Worm (Caenorhabditis elegans): ENCODE measurements around the gene set-14.

The set-14 gene

DNA sequence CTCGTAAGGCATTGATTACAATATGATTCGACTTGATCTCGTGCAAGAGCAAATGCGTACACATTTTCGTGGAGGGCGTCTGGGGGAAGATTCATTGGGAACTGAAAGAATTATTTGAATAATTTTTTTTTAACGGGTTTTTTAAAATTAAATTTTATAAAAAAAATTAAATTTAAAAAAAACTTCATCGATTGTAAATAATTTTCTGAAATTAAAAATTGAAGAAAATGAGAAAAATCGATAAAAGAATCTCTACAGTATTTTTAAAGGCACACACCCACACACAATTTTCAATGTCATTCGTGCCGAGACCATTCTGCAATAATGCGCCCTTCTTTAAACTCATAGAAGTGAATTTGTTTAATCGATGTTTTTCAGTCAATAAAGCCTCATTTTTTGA lies at the start of gene set-14:
set-14 (minus strand) TSS at position 101 of the 400 bp plus-strand sequence.
- no peak for TF ChIP-seq skn-1 (tag; optimal IDR thresholded peaks at IDR 0.05)
- TF ChIP-seq gmeb-1 (tag; optimal IDR thresholded peaks at IDR 0.05) = no peak
- TF ChIP-seq nhr-12 (tag; optimal IDR thresholded peaks at IDR 0.05) = no peak
- TF ChIP-seq ceh-82 (tag; optimal IDR thresholded peaks at IDR 0.05) = no peak
- no peak for TF ChIP-seq elt-3 (tag; optimal IDR thresholded peaks at IDR 0.05)
- TF ChIP-seq crh-2 (tag; optimal IDR thresholded peaks at IDR 0.05) = no peak
- TF ChIP-seq dmd-4 (tag; optimal IDR thresholded peaks at IDR 0.05) = no peak
- TF ChIP-seq alr-1 (tag; optimal IDR thresholded peaks at IDR 0.05) = no peak
- no peak for TF ChIP-seq C34F6.9 (tag; optimal IDR thresholded peaks at IDR 0.05)
- no peak for TF ChIP-seq ama-1 (optimal IDR thresholded peaks at IDR 0.05)

DNA sequence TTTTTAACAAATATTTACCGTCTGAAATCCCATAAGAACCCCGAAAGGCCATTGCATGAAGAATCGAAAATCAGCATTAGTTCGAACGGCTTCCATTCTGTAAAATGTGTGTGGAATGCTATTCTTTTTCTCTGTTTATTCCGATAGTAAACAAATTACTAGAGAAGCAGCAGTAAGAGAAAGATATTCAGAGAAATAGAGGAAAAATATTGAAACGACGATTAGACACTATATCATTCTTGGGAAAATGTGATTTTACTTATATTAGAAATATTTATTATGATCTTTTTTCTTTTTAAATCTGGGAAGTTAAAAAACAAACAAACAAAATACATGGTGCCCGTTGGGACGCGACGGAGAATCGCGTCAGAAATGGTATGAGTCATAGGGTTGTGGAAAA lies 47.4 kb upstream of the set-14 start, which contains the start of gene M106.8:
M106.8 (minus strand) TSS at position 101 of the 400 bp plus-strand sequence.
- no peak for TF ChIP-seq F13H6.1 (tag; optimal IDR thresholded peaks at IDR 0.05)
- TF ChIP-seq dmd-4 (tag; optimal IDR thresholded peaks at IDR 0.05) = no peak
- TF ChIP-seq nhr-77 (tag; optimal IDR thresholded peaks at IDR 0.05) = no peak
- TF ChIP-seq nhr-237 (tag; optimal IDR thresholded peaks at IDR 0.05) = no peak
- no peak for TF ChIP-seq skn-1 (tag; optimal IDR thresholded peaks at IDR 0.05)
- no peak for TF ChIP-seq unc-55 (GFP tag; optimal IDR thresholded peaks at IDR 0.05)
- TF ChIP-seq crh-2 (tag; optimal IDR thresholded peaks at IDR 0.05) = no peak
- no peak for TF ChIP-seq nhr-11 (tag; optimal IDR thresholded peaks at IDR 0.05)
- TF ChIP-seq egl-27 (tag; optimal IDR thresholded peaks at IDR 0.05) = no peak
- no peak for TF ChIP-seq elt-3 (tag; optimal IDR thresholded peaks at IDR 0.05)
- TF ChIP-seq nhr-25 (tag; optimal IDR thresholded peaks at IDR 0.05) = no peak
- no peak for TF ChIP-seq mbf-1 (tag; optimal IDR thresholded peaks at IDR 0.05)

DNA sequence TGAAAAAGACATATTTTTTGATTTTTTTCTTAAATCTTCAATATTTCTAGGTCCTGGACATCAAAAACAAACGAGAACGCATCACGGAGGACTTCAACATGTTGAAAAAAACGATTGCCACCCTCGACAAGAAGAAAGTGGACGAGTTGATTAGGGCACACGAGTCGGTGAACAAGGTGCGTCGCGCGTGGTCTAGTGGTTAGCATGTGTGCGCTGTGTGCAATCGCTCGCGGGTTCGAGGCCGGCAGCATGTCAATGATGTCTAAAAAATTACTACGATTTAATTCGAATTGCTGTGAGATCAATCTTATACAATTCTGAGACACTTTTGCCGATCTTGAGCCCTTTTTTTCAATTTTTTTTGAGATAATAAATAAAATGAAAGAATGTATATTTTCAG lies 44.0 kb upstream of the set-14 start:
- TF ChIP-seq nhr-23 (tag; optimal IDR thresholded peaks at IDR 0.05) (no peak), sma-9 (GFP tag; optimal IDR thresholded peaks at IDR 0.05) (peak; percentile 81), sma-9 (tag; optimal IDR thresholded peaks at IDR 0.05) (no peak), mdl-1 (tag; optimal IDR thresholded peaks at IDR 0.05) (peak; percentile 12 to 40), nhr-77 (tag; optimal IDR thresholded peaks at IDR 0.05) (no peak), snpc-4 (tag; optimal IDR thresholded peaks at IDR 0.05) (peak; percentile 75), nhr-237 (tag; optimal IDR thresholded peaks at IDR 0.05) (no peak), nhr-25 (tag; optimal IDR thresholded peaks at IDR 0.05) (peak; percentile 59), mbf-1 (tag; optimal IDR thresholded peaks at IDR 0.05) (no peak), sma-3 (GFP tag; optimal IDR thresholded peaks at IDR 0.05) (peak; percentile 78), lsy-2 (tag; optimal IDR thresholded peaks at IDR 0.05) (peak; percentile 63 to 82), gmeb-1 (tag; optimal IDR thresholded peaks at IDR 0.05) (peak; percentile 79), R02D3.7 (tag; optimal IDR thresholded peaks at IDR 0.05) (peak; percentile 24), ZK546.5 (tag; optimal IDR thresholded peaks at IDR 0.05) (no peak), C34F6.9 (tag; optimal IDR thresholded peaks at IDR 0.05) (peak; percentile 79), skn-1 (tag; optimal IDR thresholded peaks at IDR 0.05) (no peak), nhr-6 (tag; optimal IDR thresholded peaks at IDR 0.05) (peak; percentile 49), dmd-4 (tag; optimal IDR thresholded peaks at IDR 0.05) (no peak), peb-1 (tag; optimal IDR thresholded peaks at IDR 0.05) (no peak), Y55F3AM.14 (GFP tag; optimal IDR thresholded peaks at IDR 0.05) (peak; percentile 74), crh-2 (tag; optimal IDR thresholded peaks at IDR 0.05) (peak; percentile 81), unc-39 (tag; optimal IDR thresholded peaks at IDR 0.05) (no peak), ztf-11 (tag; optimal IDR thresholded peaks at IDR 0.05) (no peak), sem-4 (tag; optimal IDR thresholded peaks at IDR 0.05) (peak; percentile 41), lin-11 (tag; optimal IDR thresholded peaks at IDR 0.05) (peak; percentile 53), mab-5 (tag; optimal IDR thresholded peaks at IDR 0.05) (peak; percentile 51), nhr-10 (tag; optimal IDR thresholded peaks at IDR 0.05) (no peak), lin-13 (GFP tag; optimal IDR thresholded peaks at IDR 0.05) (peak; percentile 74), zag-1 (tag; optimal IDR thresholded peaks at IDR 0.05) (peak; percentile 45), unc-55 (GFP tag; optimal IDR thresholded peaks at IDR 0.05) (peak; percentile 47), elt-3 (tag; optimal IDR thresholded peaks at IDR 0.05) (no peak), nhr-21 (tag; optimal IDR thresholded peaks at IDR 0.05) (peak; percentile 87), F13H6.1 (tag; optimal IDR thresholded peaks at IDR 0.05) (peak; percentile 80), fos-1 (tag; optimal IDR thresholded peaks at IDR 0.05) (peak; percentile 59), ceh-16 (tag; optimal IDR thresholded peaks at IDR 0.05) (peak; percentile 11), nhr-129 (tag; optimal IDR thresholded peaks at IDR 0.05) (peak; percentile 91), blmp-1 (tag; optimal IDR thresholded peaks at IDR 0.05; ENCODE audit: insufficient read depth) (peak; percentile 28), egl-27 (tag; optimal IDR thresholded peaks at IDR 0.05) (peak; percentile 48), ztf-4 (tag; optimal IDR thresholded peaks at IDR 0.05) (peak; percentile 39)

Data from whole organism, L2 larva.